Fruit fly (Drosophila melanogaster): ENCODE measurements around the gene CG43169.

The CG43169 gene

DNA sequence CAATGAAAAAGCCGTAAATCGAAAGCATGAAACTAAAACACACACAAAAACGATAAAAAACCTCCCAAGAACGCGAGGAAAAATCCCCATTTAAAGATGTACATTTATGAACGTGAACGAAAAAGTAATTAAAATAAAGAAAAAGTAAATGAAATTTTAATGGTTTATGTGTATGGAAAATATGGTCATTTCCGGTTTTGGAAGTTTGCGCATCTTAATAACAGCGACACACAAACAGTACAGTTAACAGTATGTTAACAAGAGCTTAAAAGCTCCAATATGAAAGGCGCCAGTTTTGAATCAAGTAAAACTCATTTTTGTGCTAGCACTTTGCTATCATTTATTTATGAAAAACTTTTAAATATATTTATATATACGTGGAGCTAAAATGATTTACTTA lies 43.5 kb upstream of the CG43169 start (continued):
- TF ChIP-seq CG4282 (GFP tag; optimal IDR thresholded peaks at IDR 0.05) (no peak), CG13894 (tag; optimal IDR thresholded peaks at IDR 0.05) (no peak), MTF-1 (GFP tag; optimal IDR thresholded peaks at IDR 0.05; ENCODE audit: borderline replicate concordance) (no peak), Bteb2 (GFP tag; optimal IDR thresholded peaks at IDR 0.05) (no peak), Opbp (GFP tag; IDR thresholded peaks at IDR 0.05; ENCODE audit: partially characterized antibody) (no peak), Stat92E (GFP tag; optimal IDR thresholded peaks at IDR 0.05) (no peak), bcd (GFP tag; optimal IDR thresholded peaks at IDR 0.05) (no peak), Oaz (GFP tag; IDR thresholded peaks at IDR 0.05) (no peak), CG10565 (GFP tag; optimal IDR thresholded peaks at IDR 0.05) (no peak), sob (GFP tag; IDR thresholded peaks at IDR 0.05) (no peak), Max (GFP tag; optimal IDR thresholded peaks at IDR 0.05) (no peak), stc (GFP tag; IDR thresholded peaks at IDR 0.05) (peak; percentile 20; the same call in 1 of the 2 replicates), CG33557 (GFP tag; optimal IDR thresholded peaks at IDR 0.05) (no peak), BtbVII (GFP tag; optimal IDR thresholded peaks at IDR 0.05) (peak; percentile 36), sima (GFP tag; optimal IDR thresholded peaks at IDR 0.05) (no peak), sens (GFP tag) (peak; percentile 10), nau (GFP tag; optimal IDR thresholded peaks at IDR 0.05) (peak; percentile 5), CG31388 (GFP tag; optimal IDR thresholded peaks at IDR 0.05) (no peak), CG5180 (GFP tag; optimal IDR thresholded peaks at IDR 0.05) (no peak), Six4 (GFP tag; optimal IDR thresholded peaks at IDR 0.05) (no peak), CG8290 (GFP tag; optimal IDR thresholded peaks at IDR 0.05) (no peak), CG8290 (tag; optimal IDR thresholded peaks at IDR 0.05) (no peak), CG3163 (GFP tag; optimal IDR thresholded peaks at IDR 0.05) (no peak), CG11695 (GFP tag; IDR thresholded peaks at IDR 0.05) (0 out of 3 replicates have a peak, but pooled peaks have one; percentile 28), PHDP (tag; optimal IDR thresholded peaks at IDR 0.05) (peak; percentile 38), Lpt (GFP tag; optimal IDR thresholded peaks at IDR 0.05) (no peak), Dbx (GFP tag; IDR thresholded peaks at IDR 0.05) (no peak), Dll (GFP tag; IDR thresholded peaks at IDR 0.05; ENCODE audit: partially characterized antibody) (no peak), pita (GFP tag; optimal IDR thresholded peaks at IDR 0.05) (no peak), rib (GFP tag; IDR thresholded peaks at IDR 0.05) (no peak), CG15269 (tag; optimal IDR thresholded peaks at IDR 0.05) (peak; percentile 13), lov (optimal IDR thresholded peaks at IDR 0.05) (no peak), lov (GFP tag; IDR thresholded peaks at IDR 0.05) (no peak), odd (GFP tag; optimal IDR thresholded peaks at IDR 0.05) (peak; percentile 40), Nf-YA (GFP tag; IDR thresholded peaks at IDR 0.05) (no peak), CG3281 (GFP tag; optimal IDR thresholded peaks at IDR 0.05) (no peak), CG9817 (tag; optimal IDR thresholded peaks at IDR 0.05) (no peak), Ravus (GFP tag; IDR thresholded peaks at IDR 0.05) (no peak), CG7372 (GFP tag; IDR thresholded peaks at IDR 0.05) (no peak), Hr39 (optimal IDR thresholded peaks at IDR 0.05) (no peak), peb (GFP tag; IDR thresholded peaks at IDR 0.05) (no peak), CG31441 (GFP tag; IDR thresholded peaks at IDR 0.05) (peak; percentile 38; the same call in 1 of the 2 replicates), CG16779 (GFP tag; IDR thresholded peaks at IDR 0.05) (no peak), CG42726 (GFP tag; IDR thresholded peaks at IDR 0.05; ENCODE audit: partially characterized antibody) (no peak), CG2199 (GFP tag; IDR thresholded peaks at IDR 0.05) (no peak), CG17829 (tag; optimal IDR thresholded peaks at IDR 0.05) (no peak), CG15601 (tag; optimal IDR thresholded peaks at IDR 0.05) (no peak), sd (tag; optimal IDR thresholded peaks at IDR 0.05) (no peak), Dp (GFP tag; optimal IDR thresholded peaks at IDR 0.05) (peak; percentile 66), cas (GFP tag; IDR thresholded peaks at IDR 0.05) (no peak), MBD-R2 (GFP tag; IDR thresholded peaks at IDR 0.05) (no peak), nmo (GFP tag; optimal IDR thresholded peaks at IDR 0.05) (no peak), CG17568 (GFP tag; optimal IDR thresholded peaks at IDR 0.05) (peak; percentile 54)

Data from whole organism, embryonic.